Worm (Caenorhabditis elegans) whole organism, young adult: ENCODE results near the gene elp-1.

ENCODE experiments used
- B0019.2 ChIP-seq: fragments of 200-800 bp; sonication (Bioruptor generic); conservative IDR thresholded peaks from 2 replicates; pipeline ENCODE4 v1.3.6; 2022; ENCODE audit warnings: missing genetic modification reagents, missing genetic modification characterization, missing compliant biosample characterization
- C17E4.6 ChIP-seq: fragments of 200-800 bp; sonication (Bioruptor generic); IDR thresholded peaks from 2 replicates; pipeline ENCODE4 v1.3.6; 2022; ENCODE audit warnings: missing genetic modification reagents, missing genetic modification characterization, missing compliant biosample characterization
- F39B2.1 ChIP-seq: fragments of 200-800 bp; sonication (Bioruptor generic); IDR thresholded peaks from 2 replicates; pipeline ENCODE4 v1.3.6; 2022; ENCODE audit warnings: missing genetic modification reagents, missing genetic modification characterization, missing compliant biosample characterization
- F55B11.4 ChIP-seq: sonication (generic microtip); optimal IDR thresholded peaks from 2 replicates; lab custom pipeline; 2016; ENCODE audit warnings: missing compliant biosample characterization, missing genetic modification characterization, borderline replicate concordance; ENCODE audit not compliant: insufficient read depth
- K11D2.4 ChIP-seq: fragments of 200-800 bp; sonication (Bioruptor generic); IDR thresholded peaks from 2 replicates; pipeline ENCODE4 v1.3.6; 2022; ENCODE audit warnings: missing genetic modification reagents, missing genetic modification characterization, missing compliant biosample characterization
- Y53F4B.3 ChIP-seq: fragments of 200-800 bp; sonication (Bioruptor generic); IDR thresholded peaks from 2 replicates; pipeline ENCODE4 v1.3.6; 2022; ENCODE audit warnings: missing genetic modification reagents, missing genetic modification characterization, missing compliant biosample characterization
- Y53G8AR.9 ChIP-seq: fragments of 200-800 bp; sonication (Bioruptor generic); conservative IDR thresholded peaks from 2 replicates; pipeline ENCODE4 v1.3.6; 2022; ENCODE audit warnings: missing genetic modification reagents, missing genetic modification characterization, missing compliant biosample characterization
- ZK185.1 ChIP-seq: sonication (generic microtip); optimal IDR thresholded peaks from 2 replicates; lab custom pipeline; 2016; ENCODE audit warnings: mild to moderate bottlenecking, missing genetic modification characterization, missing compliant biosample characterization; ENCODE audit not compliant: poor library complexity, severe bottlenecking
- ama-1 ChIP-seq, 3 experiments: fragments of 150-350 bp in 1 of 3; sonication (generic microtip) in 2 of 3; optimal IDR thresholded peaks; 2 replicates each; lab custom pipeline; 2014 to 2018; ENCODE audit warnings: missing biosample characterization in 2 of 3, missing genetic modification characterization in 2 of 3, missing genetic modification reagents in 2 of 3
- attf-3 ChIP-seq: fragments of 200-800 bp; sonication (Bioruptor generic); conservative IDR thresholded peaks from 2 replicates; pipeline ENCODE4 v1.3.6; 2022; ENCODE audit warnings: missing genetic modification reagents, missing genetic modification characterization, missing compliant biosample characterization
- attf-5 ChIP-seq: fragments of 200-800 bp; sonication (Bioruptor generic); optimal IDR thresholded peaks from 2 replicates; lab custom pipeline; 2018; ENCODE audit warnings: mild to moderate bottlenecking, missing genetic modification characterization, missing compliant biosample characterization
- ccch-3 ChIP-seq: fragments of 200-800 bp; sonication (Bioruptor generic); optimal IDR thresholded peaks from 2 replicates; lab custom pipeline; 2018; ENCODE audit warnings: mild to moderate bottlenecking, missing genetic modification characterization, missing compliant biosample characterization
- ceh-100 ChIP-seq: fragments of 200-800 bp; sonication (Bioruptor generic); IDR thresholded peaks from 2 replicates; pipeline ENCODE4 v1.3.6; 2022; ENCODE audit warnings: missing genetic modification reagents, missing genetic modification characterization, missing compliant biosample characterization
- ceh-40 ChIP-seq: fragments of 200-800 bp; sonication (Bioruptor generic); IDR thresholded peaks from 2 replicates; pipeline ENCODE4 v1.3.6; 2022; ENCODE audit warnings: missing genetic modification characterization, missing compliant biosample characterization
- ceh-91 ChIP-seq: fragments of 200-800 bp; sonication (Bioruptor generic); IDR thresholded peaks from 2 replicates; pipeline ENCODE4 v1.3.6; 2022; ENCODE audit warnings: missing genetic modification reagents, missing genetic modification characterization, missing compliant biosample characterization
- dox-1 ChIP-seq: fragments of 200-800 bp; sonication (Bioruptor generic); IDR thresholded peaks from 2 replicates; pipeline ENCODE4 v1.3.6; 2022; ENCODE audit warnings: missing genetic modification reagents, missing genetic modification characterization, missing compliant biosample characterization
- efl-1 ChIP-seq: fragments of 150-350 bp; optimal IDR thresholded peaks from 2 replicates; lab custom pipeline; 2014; ENCODE audit warnings: missing biosample characterization, missing genetic modification reagents, missing genetic modification characterization
- egl-18 ChIP-seq: fragments of 200-800 bp; sonication (Bioruptor generic); IDR thresholded peaks from 2 replicates; pipeline ENCODE4 v1.3.6; 2022; ENCODE audit warnings: missing genetic modification reagents, missing genetic modification characterization, missing compliant biosample characterization
- egl-44 ChIP-seq: fragments of 200-800 bp; sonication (Bioruptor generic); IDR thresholded peaks from 2 replicates; pipeline ENCODE4 v1.3.6; 2022; ENCODE audit warnings: missing genetic modification reagents, missing genetic modification characterization, missing compliant biosample characterization
- egrh-3 ChIP-seq: fragments of 200-800 bp; sonication (Bioruptor generic); IDR thresholded peaks from 2 replicates; pipeline ENCODE4 v1.3.6; 2022; ENCODE audit warnings: missing genetic modification reagents, missing genetic modification characterization, missing compliant biosample characterization
- hlh-12 ChIP-seq: sonication (generic microtip); optimal IDR thresholded peaks from 2 replicates; lab custom pipeline; 2016; ENCODE audit warnings: missing genetic modification characterization, missing compliant biosample characterization
- hmg-1.2 ChIP-seq: fragments of 200-800 bp; sonication (Bioruptor generic); IDR thresholded peaks from 2 replicates; pipeline ENCODE4 v1.3.6; 2022; ENCODE audit warnings: missing genetic modification reagents, missing genetic modification characterization, missing compliant biosample characterization
- hsf-1 ChIP-seq: fragments of 200-800 bp; sonication (Bioruptor generic); IDR thresholded peaks from 2 replicates; pipeline ENCODE4 v1.3.6; 2022; ENCODE audit warnings: missing genetic modification reagents, missing genetic modification characterization, missing compliant biosample characterization
- lag-1 ChIP-seq: fragments of 200-800 bp; sonication (Bioruptor generic); IDR thresholded peaks from 2 replicates; pipeline ENCODE4 v1.3.6; 2022; ENCODE audit warnings: missing genetic modification reagents, missing genetic modification characterization, missing compliant biosample characterization
- lin-40 ChIP-seq: sonication (generic microtip); optimal IDR thresholded peaks from 2 replicates; lab custom pipeline; 2016; ENCODE audit warnings: missing genetic modification characterization, mild to moderate bottlenecking, missing compliant biosample characterization, missing genotype, missing genetic modification reagents
- lir-1 ChIP-seq: fragments of 200-800 bp; sonication (Bioruptor generic); conservative IDR thresholded peaks from 2 replicates; pipeline ENCODE4 v1.3.6; 2022; ENCODE audit warnings: missing genetic modification reagents, missing genetic modification characterization, missing compliant biosample characterization
- lsy-27 ChIP-seq: sonication (generic microtip); optimal IDR thresholded peaks from 2 replicates; lab custom pipeline; 2017; ENCODE audit warnings: missing genetic modification characterization, mild to moderate bottlenecking, missing compliant biosample characterization, antibody characterized with exemption, missing genotype, borderline replicate concordance; ENCODE audit not compliant: insufficient read depth
- madf-10 ChIP-seq: sonication (generic microtip); optimal IDR thresholded peaks from 2 replicates; lab custom pipeline; 2016; ENCODE audit warnings: mild to moderate bottlenecking, missing genetic modification characterization, missing compliant biosample characterization
- mcd-1 ChIP-seq: fragments of 200-800 bp; sonication (Bioruptor generic); IDR thresholded peaks from 2 replicates; pipeline ENCODE4 v1.3.6; 2022; ENCODE audit warnings: missing genetic modification reagents, missing genetic modification characterization, missing compliant biosample characterization
- mxl-1 ChIP-seq: sonication (generic microtip); optimal IDR thresholded peaks from 2 replicates; lab custom pipeline; 2016; ENCODE audit warnings: missing genetic modification characterization, missing compliant biosample characterization
- nfya-1 ChIP-seq: sonication (generic microtip); optimal IDR thresholded peaks from 2 replicates; lab custom pipeline; 2017; ENCODE audit warnings: antibody characterized with exemption, missing compliant biosample characterization, missing genetic modification characterization, borderline replicate concordance; ENCODE audit not compliant: insufficient read depth
- nhr-179 ChIP-seq: sonication (generic microtip); optimal IDR thresholded peaks from 2 replicates; lab custom pipeline; 2016; ENCODE audit warnings: mild to moderate bottlenecking, missing genetic modification characterization, missing compliant biosample characterization
- nhr-80 ChIP-seq: sonication (generic microtip); optimal IDR thresholded peaks from 2 replicates; lab custom pipeline; 2016; ENCODE audit warnings: missing genetic modification characterization, missing compliant biosample characterization
- pha-4 ChIP-seq: fragments of 150-350 bp; sonication (generic microtip); optimal IDR thresholded peaks from 2 replicates; lab custom pipeline; 2014; ENCODE audit warnings: missing biosample characterization, missing genetic modification reagents, missing genetic modification characterization
- rpc-1 ChIP-seq, 2 experiments: fragments of 150-350 bp in 1 of 2; sonication (generic microtip) in 1 of 2; optimal IDR thresholded peaks; 2 replicates each; lab custom pipeline; 2014 to 2018; ENCODE audit warnings: missing biosample characterization in 1 of 2, missing genetic modification characterization in 1 of 2, missing genetic modification reagents in 1 of 2, missing genotype in 1 of 2
- sdz-38 ChIP-seq: sonication (generic microtip); optimal IDR thresholded peaks from 2 replicates; lab custom pipeline; 2016; ENCODE audit warnings: missing genotype, missing genetic modification characterization, missing compliant biosample characterization
- sea-2 ChIP-seq: fragments of 200-800 bp; sonication (Bioruptor generic); IDR thresholded peaks from 2 replicates; pipeline ENCODE4 v1.3.6; 2022; ENCODE audit warnings: missing genetic modification characterization, missing compliant biosample characterization
- snpc-1.1 ChIP-seq: sonication (generic microtip); optimal IDR thresholded peaks from 2 replicates; lab custom pipeline; 2017; ENCODE audit warnings: missing genetic modification characterization, mild to moderate bottlenecking, missing compliant biosample characterization, antibody characterized with exemption, moderate library complexity, missing genotype, missing genetic modification reagents; ENCODE audit not compliant: insufficient read depth
- snpc-4 ChIP-seq, 5 experiments: fragments of 150-350 bp in 1 of 5; sonication (generic microtip) in 4 of 5; optimal IDR thresholded peaks; 2 replicates each; lab custom pipeline; 2014 to 2018; ENCODE audit warnings: missing genetic modification characterization in 5 of 5, missing biosample characterization in 3 of 5, antibody characterized with exemption in 2 of 5, mild to moderate bottlenecking in 2 of 5, missing compliant biosample characterization in 2 of 5, missing genotype in 2 of 5, moderate library complexity in 2 of 5, missing genetic modification reagents in 1 of 5
- somi-1 ChIP-seq: fragments of 200-800 bp; sonication (Bioruptor generic); optimal IDR thresholded peaks from 2 replicates; lab custom pipeline; 2018; ENCODE audit warnings: mild to moderate bottlenecking, missing genetic modification characterization, missing compliant biosample characterization
- sptf-2 ChIP-seq: fragments of 200-800 bp; sonication (Bioruptor generic); optimal IDR thresholded peaks from 2 replicates; lab custom pipeline; 2018; ENCODE audit warnings: mild to moderate bottlenecking, missing genetic modification characterization, missing compliant biosample characterization
- tbp1 ChIP-seq: fragments of 200-800 bp; sonication (Bioruptor generic); optimal IDR thresholded peaks from 2 replicates; lab custom pipeline; 2018; ENCODE audit warnings: mild to moderate bottlenecking, missing genetic modification characterization, missing compliant biosample characterization
- tbx-9 ChIP-seq: sonication (generic microtip); optimal IDR thresholded peaks from 2 replicates; lab custom pipeline; 2016; ENCODE audit warnings: borderline replicate concordance, missing genetic modification characterization, inconsistent platforms, missing compliant biosample characterization
- zfh-2 ChIP-seq: fragments of 200-800 bp; sonication (Bioruptor generic); conservative IDR thresholded peaks from 2 replicates; pipeline ENCODE4 v1.3.6; 2022; ENCODE audit warnings: missing genetic modification reagents, missing genetic modification characterization, missing compliant biosample characterization
- ztf-28 ChIP-seq: fragments of 200-800 bp; sonication (Bioruptor generic); IDR thresholded peaks from 2 replicates; pipeline ENCODE4 v1.3.6; 2022; ENCODE audit warnings: missing genetic modification reagents, missing genetic modification characterization, missing compliant biosample characterization

The elp-1 gene

DNA sequence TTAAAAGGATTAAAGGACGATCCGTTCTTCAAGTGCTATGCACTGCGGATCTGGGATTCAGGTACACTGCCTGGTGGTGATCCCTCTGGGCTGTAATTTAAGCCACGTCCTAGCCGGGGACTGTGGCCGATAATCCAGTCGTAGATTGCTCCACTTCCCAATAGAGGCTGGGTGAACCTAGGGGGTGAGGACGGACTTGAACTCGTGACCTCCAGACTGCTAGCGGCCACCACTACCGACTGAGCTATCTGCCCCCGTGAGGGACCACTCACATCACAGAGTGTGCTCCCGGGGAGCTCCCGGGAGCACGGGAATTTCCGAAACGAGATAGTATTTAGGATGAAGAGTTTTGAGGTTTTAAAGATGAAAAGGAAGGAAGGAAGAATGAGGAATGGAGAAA lies 25.4 kb upstream of the elp-1 start:
- TF ChIP-seq dox-1 (0 out of 2 replicates have a peak, but pooled peaks have one; percentile 15), zfh-2 (GFP tag; lab: Robert Waterston, UW) (0 out of 2 replicates have a peak, but pooled peaks have one; percentile 13)

- TF ChIP-seq tbx-9 (tag; lab: Kevin White, UChicago) = no peak
- no peak for TF ChIP-seq pha-4
- TF ChIP-seq ccch-3 (GFP tag; lab: Kevin White, UChicago) = no peak
- no peak for TF ChIP-seq Y53G8AR.9 (GFP tag; lab: Robert Waterston, UW)
- TF ChIP-seq hsf-1 = no peak
- TF ChIP-seq nhr-179 (tag; lab: Kevin White, UChicago) = no peak
- TF ChIP-seq egrh-3 = peak; percentile 41; the same call in 1 of the 2 replicates
- TF ChIP-seq ama-1 (optimal IDR thresholded peaks at IDR 0.05; lab: Kevin White, UChicago) = no peak
- TF ChIP-seq ama-1 (GFP tag; optimal IDR thresholded peaks at IDR 0.05; lab: Kevin White, UChicago) = no peak
- TF ChIP-seq ceh-91 (GFP tag; lab: Robert Waterston, UW) = no peak
- no peak for TF ChIP-seq rpc-1 (optimal IDR thresholded peaks at IDR 0.05; lab: Kevin White, UChicago)
- no peak for TF ChIP-seq rpc-1 (tag; optimal IDR thresholded peaks at IDR 0.05; lab: Kevin White, UChicago)
- TF ChIP-seq F39B2.1 = no peak
- no peak for TF ChIP-seq snpc-4 (GFP tag; optimal IDR thresholded peaks at IDR 0.05; lab: Kevin White, UChicago)
- peak in 1 of 4 experiments; percentile 11 for TF ChIP-seq snpc-4 (tag; optimal IDR thresholded peaks at IDR 0.05; lab: Kevin White, UChicago)
- peak; percentile 24; the same call in 1 of the 2 replicates for TF ChIP-seq mcd-1 (GFP tag; lab: Robert Waterston, UW)
- TF ChIP-seq hmg-1.2 (GFP tag; lab: Robert Waterston, UW) = no peak; the same call in 1 of the 2 replicates
- TF ChIP-seq sptf-2 (GFP tag; lab: Kevin White, UChicago) = no peak
- peak; percentile 11 for TF ChIP-seq madf-10
- TF ChIP-seq zfh-2 (GFP tag; lab: Robert Waterston, UW) = peak; percentile 97
- no peak for TF ChIP-seq B0019.2 (GFP tag; lab: Robert Waterston, UW)
- TF ChIP-seq lir-1 (GFP tag; lab: Robert Waterston, UW) = no peak
- TF ChIP-seq snpc-1.1 (tag; lab: Kevin White, UChicago) = no peak
- TF ChIP-seq Y53F4B.3 (GFP tag; lab: Robert Waterston, UW) = no peak
- no peak for TF ChIP-seq ceh-40 (GFP tag; lab: Robert Waterston, UW)
- peak; percentile 56 for TF ChIP-seq dox-1
- TF ChIP-seq nfya-1 = no peak
- peak; percentile 22; the same call in 1 of the 2 replicates for TF ChIP-seq K11D2.4
- no peak for TF ChIP-seq mxl-1 (tag; lab: Kevin White, UChicago)
- TF ChIP-seq egl-44 (GFP tag; lab: Robert Waterston, UW) = no peak
- TF ChIP-seq nhr-80 (tag; lab: Kevin White, UChicago) = peak; percentile 80
- TF ChIP-seq C17E4.6 = no peak
- no peak for TF ChIP-seq ztf-28 (GFP tag; lab: Robert Waterston, UW)
- TF ChIP-seq attf-5 (GFP tag; lab: Kevin White, UChicago) = peak; percentile 41
- no peak for TF ChIP-seq attf-3 (GFP tag; lab: Robert Waterston, UW)
- TF ChIP-seq ceh-100 (GFP tag; lab: Robert Waterston, UW) = no peak
- no peak for TF ChIP-seq somi-1
- TF ChIP-seq efl-1 = no peak
- TF ChIP-seq hlh-12 (tag; lab: Kevin White, UChicago) = no peak
- TF ChIP-seq sea-2 (GFP tag; lab: Robert Waterston, UW) = no peak
- TF ChIP-seq tbp1 (GFP tag; lab: Kevin White, UChicago) = no peak
- TF ChIP-seq ZK185.1 = no peak
- TF ChIP-seq lin-40 = no peak
- TF ChIP-seq lag-1 (GFP tag; lab: Robert Waterston, UW) = no peak
- no peak for TF ChIP-seq egl-18 (GFP tag; lab: Robert Waterston, UW)
- no peak for TF ChIP-seq lsy-27 (tag; lab: Kevin White, UChicago)
- TF ChIP-seq sdz-38 (tag; lab: Kevin White, UChicago) = no peak
- TF ChIP-seq F55B11.4 (tag; lab: Kevin White, UChicago) = no peak
Measured at ce11 chrV:20793761-20794160, 23.8 kb upstream of the elp-1 start.
